Worm (Caenorhabditis elegans): Measurements from ENCODE around the gene Y39A1A.22.

The Y39A1A.22 gene

DNA sequence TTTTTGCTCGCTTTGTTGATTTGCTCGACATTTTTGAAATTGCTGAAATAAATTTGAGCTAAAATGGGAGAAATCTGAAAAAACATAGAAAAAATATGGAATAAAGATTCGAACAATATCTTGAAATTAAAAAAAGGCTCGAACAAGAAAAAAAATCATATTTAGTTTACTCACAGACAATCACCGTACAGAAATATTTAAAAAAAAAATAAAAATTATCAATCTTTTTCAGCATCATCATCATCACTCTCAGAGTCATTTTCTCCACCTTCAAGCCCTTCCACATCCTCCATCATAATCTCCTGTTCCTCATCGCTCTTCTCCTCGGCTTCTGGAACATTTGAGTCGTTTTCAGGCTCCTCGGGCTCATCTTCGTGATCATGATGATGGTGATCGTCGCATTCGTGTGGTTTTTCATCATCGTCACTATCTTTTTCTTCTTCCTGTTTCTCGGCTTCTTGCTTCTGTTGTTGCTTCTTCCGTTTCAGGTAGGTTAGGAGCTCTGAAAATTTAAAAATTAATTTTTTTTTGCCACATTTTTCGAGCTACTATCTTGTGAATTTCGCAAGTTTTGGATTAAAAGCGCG is 48.7 kb upstream of the Y39A1A.22 start, which contains the start of gene hpl-2:
Gene hpl-2, minus strand, starts transcription at position 51 of the 587 bp plus-strand sequence.
- TF ChIP-seq unc-62 (GFP tag; optimal IDR thresholded peaks at IDR 0.05) (no peak), lin-39 (tag; optimal IDR thresholded peaks at IDR 0.05) (no peak), ztf-11 (tag; optimal IDR thresholded peaks at IDR 0.05) (no peak), elt-2 (tag; optimal IDR thresholded peaks at IDR 0.05) (no peak), mdl-1 (tag; optimal IDR thresholded peaks at IDR 0.05) (no peak), ceh-16 (tag; optimal IDR thresholded peaks at IDR 0.05) (no peak), jun-1 (tag; optimal IDR thresholded peaks at IDR 0.05) (no peak)

DNA sequence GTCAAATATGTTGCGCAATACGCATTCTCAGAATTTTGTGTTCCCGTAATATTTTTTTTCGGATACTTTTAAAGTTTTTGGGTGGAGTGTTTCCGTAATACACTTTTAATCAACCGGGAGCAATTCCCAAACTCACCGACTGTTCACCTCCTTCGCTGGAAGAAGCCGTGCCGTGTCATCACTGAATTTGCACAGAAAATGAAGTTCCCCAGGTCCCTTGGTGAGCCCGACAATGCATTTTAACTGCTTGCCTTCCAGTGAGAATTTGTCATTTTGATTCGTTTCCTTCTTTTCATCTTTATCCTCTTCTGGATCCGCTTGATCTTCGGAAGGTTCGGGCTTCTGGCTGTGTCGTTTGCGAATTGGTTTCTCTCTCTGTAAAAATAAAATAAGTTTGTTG is 47.6 kb upstream of the Y39A1A.22 start:
- TF ChIP-seq elt-3 (tag; optimal IDR thresholded peaks at IDR 0.05): no peak
- no peak for TF ChIP-seq nfya-1 (tag; optimal IDR thresholded peaks at IDR 0.05; ENCODE audit: insufficient read depth)
- TF ChIP-seq pqm-1 (tag; optimal IDR thresholded peaks at IDR 0.05): no peak
- TF ChIP-seq nhr-12 (tag; optimal IDR thresholded peaks at IDR 0.05): no peak
- no peak for TF ChIP-seq sea-2 (GFP tag; optimal IDR thresholded peaks at IDR 0.05)
- no peak for TF ChIP-seq nhr-67 (tag; optimal IDR thresholded peaks at IDR 0.05)
- no peak for TF ChIP-seq nhr-23 (tag; optimal IDR thresholded peaks at IDR 0.05)
- TF ChIP-seq nhr-11 (tag; optimal IDR thresholded peaks at IDR 0.05): no peak
- TF ChIP-seq aly-2 (tag; optimal IDR thresholded peaks at IDR 0.05): no peak
- TF ChIP-seq zag-1 (tag; optimal IDR thresholded peaks at IDR 0.05): no peak
- TF ChIP-seq nhr-43 (tag; optimal IDR thresholded peaks at IDR 0.05; ENCODE audit: poor library complexity, severe bottlenecking): no peak

DNA sequence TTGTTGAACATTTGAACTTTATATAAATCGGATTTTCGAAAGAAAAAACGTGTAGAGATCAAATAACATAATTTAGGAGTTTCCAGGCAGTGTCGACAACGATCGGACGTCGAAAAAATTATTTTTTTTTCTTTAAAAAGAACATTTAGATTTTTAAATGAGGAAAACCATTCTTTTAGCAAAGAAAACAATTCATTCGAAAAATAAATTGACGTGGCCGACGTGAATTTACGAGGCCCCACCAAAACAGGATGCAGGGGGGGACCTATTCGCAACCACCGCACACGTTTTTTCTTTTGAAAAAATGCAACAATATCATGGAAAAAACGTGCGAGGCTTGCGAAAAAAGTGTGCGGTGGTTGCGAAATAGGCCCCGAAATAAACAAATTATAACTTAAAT is 43.2 kb upstream of the Y39A1A.22 start, which contains the start of gene enu-3.6:
Gene enu-3.6, plus strand, starts transcription at position 392 of the 400 bp plus-strand sequence.
- peak; percentile 1 for TF ChIP-seq elt-2 (tag; optimal IDR thresholded peaks at IDR 0.05)

DNA sequence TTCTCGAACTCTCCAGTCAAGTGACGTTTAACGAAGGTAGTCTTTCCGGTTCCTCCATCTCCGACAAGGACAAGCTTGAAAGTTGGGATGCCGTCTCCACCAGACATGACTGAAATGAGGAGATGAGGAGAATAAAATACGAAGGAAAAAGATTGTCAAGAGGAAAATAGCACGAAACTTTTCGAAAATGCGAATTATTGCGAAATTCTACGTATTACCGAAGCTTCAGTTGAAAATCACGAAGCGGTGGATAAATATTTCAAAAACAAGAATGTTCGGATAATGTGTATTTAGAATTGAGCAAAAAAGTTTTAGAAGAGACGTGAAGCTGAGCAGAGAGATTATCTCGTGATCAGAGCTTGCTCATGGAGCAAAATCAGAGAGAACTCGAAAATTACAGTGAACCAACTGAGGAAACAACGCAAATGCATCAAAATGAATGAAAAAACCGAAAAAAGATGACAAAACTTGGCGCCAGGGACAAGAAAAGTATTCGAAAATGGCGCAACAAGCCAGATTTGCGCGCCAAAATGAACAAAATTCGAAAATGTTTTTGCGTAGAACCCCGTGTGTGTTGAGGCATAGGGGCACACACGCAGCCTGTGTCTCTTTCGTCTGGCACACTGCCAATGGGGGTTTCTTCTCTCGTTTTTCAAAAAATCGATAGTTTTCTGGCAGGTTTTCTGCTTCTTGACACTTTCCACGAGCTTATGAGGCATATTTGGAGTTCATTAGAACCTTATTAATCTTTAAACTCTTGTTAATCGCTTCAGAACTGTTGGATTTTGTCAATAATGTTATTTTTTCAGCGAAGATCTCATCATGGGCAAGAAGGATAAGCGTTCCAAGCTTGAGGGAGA is 41.0 kb upstream of the Y39A1A.22 start, which contains the start of the genes ran-1 and dkc-1:
Gene ran-1, minus strand, starts transcription at position 109 of the 860 bp plus-strand sequence.
Gene dkc-1, plus strand, starts transcription at position 810 of the 860 bp plus-strand sequence.
- TF ChIP-seq nhr-237 (tag; optimal IDR thresholded peaks at IDR 0.05) (no peak), mdl-1 (tag; optimal IDR thresholded peaks at IDR 0.05) (no peak), nhr-23 (tag; optimal IDR thresholded peaks at IDR 0.05) (peak; percentile 55), ztf-4 (tag; optimal IDR thresholded peaks at IDR 0.05) (no peak), fos-1 (tag; optimal IDR thresholded peaks at IDR 0.05) (no peak), ceh-16 (tag; optimal IDR thresholded peaks at IDR 0.05) (no peak), skn-1 (tag; optimal IDR thresholded peaks at IDR 0.05) (peak; percentile 82), ztf-11 (tag; optimal IDR thresholded peaks at IDR 0.05) (no peak), ceh-9 (tag; optimal IDR thresholded peaks at IDR 0.05) (no peak), nhr-11 (tag; optimal IDR thresholded peaks at IDR 0.05) (no peak), elt-2 (tag; optimal IDR thresholded peaks at IDR 0.05) (peak; percentile 55), ZK546.5 (tag; optimal IDR thresholded peaks at IDR 0.05) (no peak), snpc-4 (tag; optimal IDR thresholded peaks at IDR 0.05) (peak; percentile 76), ceh-28 (tag; optimal IDR thresholded peaks at IDR 0.05) (peak; percentile 74), elt-1 (tag; optimal IDR thresholded peaks at IDR 0.05) (no peak), tbx-2 (tag; optimal IDR thresholded peaks at IDR 0.05) (no peak), lin-15B (tag; optimal IDR thresholded peaks at IDR 0.05) (peak; percentile 72), zag-1 (tag; optimal IDR thresholded peaks at IDR 0.05) (no peak), nfya-1 (tag; optimal IDR thresholded peaks at IDR 0.05; ENCODE audit: insufficient read depth) (peak; percentile 93), hmg-11 (tag; optimal IDR thresholded peaks at IDR 0.05) (peak; percentile 73), pha-4 (tag; optimal IDR thresholded peaks at IDR 0.05) (peak; percentile 81), fkh-10 (GFP tag; optimal IDR thresholded peaks at IDR 0.05) (no peak), unc-62 (GFP tag; optimal IDR thresholded peaks at IDR 0.05) (no peak), nhr-43 (tag; optimal IDR thresholded peaks at IDR 0.05; ENCODE audit: poor library complexity, severe bottlenecking) (no peak), unc-39 (tag; optimal IDR thresholded peaks at IDR 0.05) (no peak), daf-12 (tag; optimal IDR thresholded peaks at IDR 0.05) (no peak), ceh-82 (tag; optimal IDR thresholded peaks at IDR 0.05) (no peak), pqm-1 (tag; optimal IDR thresholded peaks at IDR 0.05) (peak; percentile 15), elt-3 (tag; optimal IDR thresholded peaks at IDR 0.05) (no peak), nhr-76 (tag; optimal IDR thresholded peaks at IDR 0.05) (no peak), jun-1 (tag; optimal IDR thresholded peaks at IDR 0.05) (no peak), sea-2 (GFP tag; optimal IDR thresholded peaks at IDR 0.05) (no peak), eor-1 (tag; optimal IDR thresholded peaks at IDR 0.05) (no peak), lsy-12 (tag; optimal IDR thresholded peaks at IDR 0.05) (no peak), ama-1 (optimal IDR thresholded peaks at IDR 0.05) (peak; percentile 47), fkh-2 (tag; optimal IDR thresholded peaks at IDR 0.05) (no peak), egl-5 (tag; optimal IDR thresholded peaks at IDR 0.05) (peak; percentile 59), nhr-28 (tag; optimal IDR thresholded peaks at IDR 0.05) (no peak), nhr-25 (tag; optimal IDR thresholded peaks at IDR 0.05) (peak; percentile 73)
